Fruit fly (Drosophila melanogaster) whole organism, embryonic: ENCODE measurements around the gene Pk34A.

Experiments used
- Antp ChIP-seq: fragments of 200-800 bp; sonication (Bioruptor generic); optimal IDR thresholded peaks from 3 replicates; lab custom pipeline; 2016; ENCODE audit warnings: missing biosample characterization, missing genetic modification characterization
- B-H1 ChIP-seq: fragments of 200-800 bp; sonication (Bioruptor generic); IDR thresholded peaks from 3 replicates; pipeline ENCODE4 v1.3.6; 2022; ENCODE audit warnings: missing biosample characterization, missing genetic modification characterization
- Blimp-1 ChIP-seq: fragments of 200-800 bp; sonication (Bioruptor generic); optimal IDR thresholded peaks from 3 replicates; lab custom pipeline; 2018; ENCODE audit warnings: missing biosample characterization, missing genetic modification characterization, mild to moderate bottlenecking, moderate library complexity, missing genetic modification reagents
- BtbVII ChIP-seq: fragments of 200-800 bp; sonication (Bioruptor generic); optimal IDR thresholded peaks from 3 replicates; lab custom pipeline; 2017; ENCODE audit warnings: missing biosample characterization, mild to moderate bottlenecking, missing genetic modification characterization
- CG1024 ChIP-seq: fragments of 200-800 bp; sonication (Bioruptor generic); IDR thresholded peaks from 2 replicates; pipeline ENCODE4 v1.3.6; 2022; ENCODE audit warnings: missing biosample characterization, missing genetic modification characterization
- CG10366 ChIP-seq: fragments of 200-800 bp; sonication (Bioruptor generic); IDR thresholded peaks from 2 replicates; pipeline ENCODE4 v1.3.6; 2022; ENCODE audit warnings: missing biosample characterization, missing genetic modification characterization
- CG11085 ChIP-seq: fragments of 200-800 bp; sonication (Bioruptor generic); IDR thresholded peaks from 2 replicates; pipeline ENCODE4 v1.3.6; 2022; ENCODE audit warnings: missing biosample characterization, missing genetic modification characterization
- CG11398 ChIP-seq: fragments of 200-800 bp; sonication (Bioruptor generic); optimal IDR thresholded peaks from 2 replicates; lab custom pipeline; 2016; ENCODE audit warnings: missing biosample characterization, missing genetic modification characterization
- CG11456 ChIP-seq: fragments of 200-800 bp; sonication (Bioruptor generic); IDR thresholded peaks from 3 replicates; pipeline ENCODE4 v1.3.6; 2022; ENCODE audit warnings: missing biosample characterization, missing genetic modification characterization
- CG13287 ChIP-seq: fragments of 200-800 bp; sonication (Bioruptor generic); IDR thresholded peaks from 2 replicates; pipeline ENCODE4 v1.3.6; 2022; ENCODE audit warnings: missing biosample characterization, missing genetic modification characterization; ENCODE audit not compliant: partially characterized antibody
- CG14710 ChIP-seq: fragments of 200-800 bp; sonication (Bioruptor generic); optimal IDR thresholded peaks from 3 replicates; lab custom pipeline; 2019; ENCODE audit warnings: missing biosample characterization, mild to moderate bottlenecking, missing genetic modification characterization, moderate library complexity
- CG16813 ChIP-seq: fragments of 200-800 bp; sonication (Bioruptor generic); IDR thresholded peaks from 3 replicates; pipeline ENCODE4 v1.3.6; 2022; ENCODE audit warnings: missing biosample characterization, missing genetic modification characterization; ENCODE audit not compliant: partially characterized antibody
- CG17186 ChIP-seq: fragments of 200-800 bp; sonication (Bioruptor generic); optimal IDR thresholded peaks from 3 replicates; lab custom pipeline; 2017; ENCODE audit warnings: missing biosample characterization, missing genetic modification reagents, missing genetic modification characterization
- CG17612 ChIP-seq: fragments of 200-800 bp; sonication (Bioruptor generic); IDR thresholded peaks from 2 replicates; pipeline ENCODE4 v1.3.6; 2022; ENCODE audit warnings: missing biosample characterization, missing genetic modification characterization
- CG17829 ChIP-seq: fragments of 200-800 bp; optimal IDR thresholded peaks from 2 replicates; lab custom pipeline; 2019; ENCODE audit warnings: missing biosample characterization, mild to moderate bottlenecking, missing genetic modification characterization, moderate library complexity
- CG2199 ChIP-seq: fragments of 200-800 bp; sonication (Bioruptor generic); IDR thresholded peaks from 3 replicates; pipeline ENCODE4 v1.3.6; 2022; ENCODE audit warnings: missing biosample characterization, missing genetic modification characterization
- CG2889 ChIP-seq: fragments of 200-800 bp; sonication (Bioruptor generic); IDR thresholded peaks from 3 replicates; pipeline ENCODE4 v1.3.6; 2022; ENCODE audit warnings: missing biosample characterization, missing genetic modification characterization
- CG33557 ChIP-seq: fragments of 200-800 bp; sonication (Bioruptor generic); optimal IDR thresholded peaks from 2 replicates; lab custom pipeline; 2019; ENCODE audit warnings: missing biosample characterization, mild to moderate bottlenecking, missing genetic modification characterization, moderate library complexity
- CG34422 ChIP-seq: fragments of 200-800 bp; sonication (Bioruptor generic); IDR thresholded peaks from 3 replicates; pipeline ENCODE4 v1.3.6; 2022; ENCODE audit warnings: missing biosample characterization, missing genetic modification characterization
- CG3995 ChIP-seq: fragments of 200-800 bp; sonication (Bioruptor generic); optimal IDR thresholded peaks from 3 replicates; lab custom pipeline; 2016; ENCODE audit warnings: missing biosample characterization, missing genetic modification characterization
- CG43689 ChIP-seq: fragments of 200-800 bp; sonication (Bioruptor generic); IDR thresholded peaks from 2 replicates; pipeline ENCODE4 v1.3.6; 2022; ENCODE audit warnings: missing biosample characterization, missing genetic modification characterization
- CG4854 ChIP-seq: fragments of 200-800 bp; sonication (Bioruptor generic); optimal IDR thresholded peaks from 2 replicates; lab custom pipeline; 2016; ENCODE audit warnings: missing biosample characterization, missing genetic modification characterization, inconsistent platforms
- CG6272 ChIP-seq: fragments of 200-800 bp; sonication (Bioruptor generic); IDR thresholded peaks from 2 replicates; pipeline ENCODE4 v1.3.6; 2022; ENCODE audit warnings: missing biosample characterization, missing genetic modification characterization
- CG7357 ChIP-seq: fragments of 200-800 bp; sonication (Bioruptor generic); IDR thresholded peaks from 3 replicates; pipeline ENCODE4 v1.3.6; 2022; ENCODE audit warnings: missing biosample characterization, missing genetic modification characterization
- CG7745 ChIP-seq: fragments of 200-800 bp; sonication (Bioruptor generic); optimal IDR thresholded peaks from 2 replicates; lab custom pipeline; 2018; ENCODE audit warnings: missing biosample characterization, mild to moderate bottlenecking, missing genetic modification characterization, moderate library complexity
- Dfd ChIP-seq, 2 experiments: fragments of >200 bp; optimal IDR thresholded peaks; 2 replicates each; lab custom pipeline; 2017; ENCODE audit warnings: missing biosample characterization in 2 of 2, missing genetic modification characterization in 2 of 2
- Doc2 ChIP-seq: fragments of 200-800 bp; sonication (Bioruptor generic); IDR thresholded peaks from 2 replicates; pipeline ENCODE4 v1.3.6; 2022; ENCODE audit warnings: missing biosample characterization, missing genetic modification characterization
- Lpt ChIP-seq: fragments of >200 bp; optimal IDR thresholded peaks from 2 replicates; lab custom pipeline; 2018; ENCODE audit warnings: missing biosample characterization, missing genetic modification characterization
- MESR4 ChIP-seq: fragments of 200-800 bp; sonication (Bioruptor generic); optimal IDR thresholded peaks from 2 replicates; lab custom pipeline; 2018; ENCODE audit warnings: missing biosample characterization, mild to moderate bottlenecking, missing genetic modification characterization, moderate library complexity
- Sin3A ChIP-seq: fragments of >200 bp; optimal IDR thresholded peaks from 2 replicates; lab custom pipeline; 2018
- Trl ChIP-seq, 3 experiments: fragments of >200 bp in 2 of 3; fragments of 200-800 bp in 1 of 3; sonication (Bioruptor generic) in 1 of 3; optimal IDR thresholded peaks; 2 replicates in 1 of 3; 3 replicates in 2 of 3; lab custom pipeline; 2016 to 2017; ENCODE audit warnings: missing biosample characterization in 1 of 3, missing genetic modification characterization in 1 of 3
- ara ChIP-seq: fragments of 200-800 bp; sonication (Bioruptor generic); IDR thresholded peaks from 2 replicates; pipeline ENCODE4 v1.3.6; 2022; ENCODE audit warnings: missing biosample characterization, missing genetic modification characterization
- bab2 ChIP-seq: fragments of 200-800 bp; sonication (Bioruptor generic); optimal IDR thresholded peaks from 2 replicates; lab custom pipeline; 2016; ENCODE audit warnings: missing biosample characterization, missing genetic modification characterization
- cad ChIP-seq: fragments of >200 bp; optimal IDR thresholded peaks from 2 replicates; lab custom pipeline; 2017; ENCODE audit warnings: missing biosample characterization, missing genetic modification characterization
- cato ChIP-seq: fragments of 200-800 bp; sonication (Bioruptor generic); optimal IDR thresholded peaks from 2 replicates; lab custom pipeline; 2016; ENCODE audit warnings: missing biosample characterization, missing genetic modification characterization, borderline replicate concordance
- chm ChIP-seq: fragments of 200-800 bp; sonication (Bioruptor generic); IDR thresholded peaks from 2 replicates; pipeline ENCODE4 v1.3.6; 2022; ENCODE audit warnings: missing biosample characterization, missing genetic modification characterization
- dati ChIP-seq: fragments of 200-800 bp; sonication (Bioruptor generic); IDR thresholded peaks from 2 replicates; pipeline ENCODE4 v1.3.6; 2022; ENCODE audit warnings: missing biosample characterization, missing genetic modification characterization
- dimm ChIP-seq: fragments of 200-800 bp; sonication (Bioruptor generic); IDR thresholded peaks from 2 replicates; pipeline ENCODE4 v1.3.6; 2022; ENCODE audit warnings: missing biosample characterization, missing genetic modification characterization
- dm ChIP-seq: fragments of 200-800 bp; sonication (Bioruptor generic); optimal IDR thresholded peaks from 3 replicates; lab custom pipeline; 2016; ENCODE audit warnings: missing biosample characterization, missing genetic modification characterization
- dpn ChIP-seq, 2 experiments: fragments of 200-800 bp; sonication (Bioruptor generic); optimal IDR thresholded peaks; 3 replicates each; lab custom pipeline; 2016; ENCODE audit warnings: missing biosample characterization in 2 of 2, missing genetic modification characterization in 2 of 2
- gcm ChIP-seq: fragments of 200-800 bp; sonication (Bioruptor generic); optimal IDR thresholded peaks from 2 replicates; lab custom pipeline; 2019; ENCODE audit warnings: missing biosample characterization, mild to moderate bottlenecking, missing genetic modification characterization, moderate library complexity
- gsb-n ChIP-seq: fragments of 200-800 bp; sonication (Bioruptor generic); optimal IDR thresholded peaks from 3 replicates; lab custom pipeline; 2018; ENCODE audit warnings: missing biosample characterization, mild to moderate bottlenecking, missing genetic modification characterization
- lilli ChIP-seq: fragments of 200-800 bp; sonication (Bioruptor generic); optimal IDR thresholded peaks from 3 replicates; lab custom pipeline; 2016; ENCODE audit warnings: missing biosample characterization, missing genetic modification characterization
- lmd ChIP-seq: fragments of 200-800 bp; sonication (Bioruptor generic); IDR thresholded peaks from 2 replicates; pipeline ENCODE4 v1.3.6; 2022; ENCODE audit warnings: missing biosample characterization, missing genetic modification characterization
- lola ChIP-seq, 3 experiments: fragments of >200 bp in 2 of 3; fragments of 200-800 bp in 1 of 3; sonication (Bioruptor generic) in 1 of 3; optimal IDR thresholded peaks; 2 replicates each; lab custom pipeline; 2017 to 2019; ENCODE audit warnings: missing biosample characterization in 3 of 3, missing genetic modification characterization in 3 of 3, mild to moderate bottlenecking in 1 of 3, moderate library complexity in 1 of 3
- mam ChIP-seq: fragments of 200-800 bp; sonication (Bioruptor generic); optimal IDR thresholded peaks from 3 replicates; lab custom pipeline; 2016; ENCODE audit warnings: missing biosample characterization, missing genetic modification characterization
- mirr ChIP-seq: fragments of 200-800 bp; sonication (Bioruptor generic); optimal IDR thresholded peaks from 3 replicates; lab custom pipeline; 2018; ENCODE audit warnings: missing biosample characterization, mild to moderate bottlenecking, missing genetic modification characterization
- salm ChIP-seq: fragments of 200-800 bp; sonication (Bioruptor generic); optimal IDR thresholded peaks from 2 replicates; lab custom pipeline; 2018; ENCODE audit warnings: missing biosample characterization, mild to moderate bottlenecking, missing genetic modification characterization
- slp2 ChIP-seq: fragments of 200-800 bp; sonication (Bioruptor generic); optimal IDR thresholded peaks from 2 replicates; lab custom pipeline; 2016; ENCODE audit warnings: missing biosample characterization, missing genetic modification characterization
- sob ChIP-seq: fragments of 200-800 bp; sonication (Bioruptor generic); IDR thresholded peaks from 2 replicates; pipeline ENCODE4 v1.3.6; 2022; ENCODE audit warnings: missing biosample characterization, missing genetic modification characterization
- ssp ChIP-seq: fragments of 200-800 bp; sonication (Bioruptor generic); IDR thresholded peaks from 2 replicates; pipeline ENCODE4 v1.3.6; 2022; ENCODE audit warnings: missing biosample characterization, missing genetic modification characterization
- stwl ChIP-seq: fragments of 200-800 bp; sonication (Bioruptor generic); optimal IDR thresholded peaks from 3 replicates; lab custom pipeline; 2018; ENCODE audit warnings: missing biosample characterization, mild to moderate bottlenecking, missing genetic modification characterization, moderate library complexity
- ttk ChIP-seq: fragments of 200-800 bp; sonication (Bioruptor generic); IDR thresholded peaks from 2 replicates; pipeline ENCODE4 v2.1.2; 2022; ENCODE audit warnings: missing biosample characterization, missing genetic modification characterization

The Pk34A gene

dm6 chr2L:13179095-13179494 lies 20.5 kb downstream of the Pk34A start, which contains the start of gene Alg7 (continued):
- no peak for TF ChIP-seq ara
- no peak for TF ChIP-seq ssp (GFP tag; lab: Robert Waterston, UW)
- TF ChIP-seq MESR4 (GFP tag; lab: Kevin White, UChicago): peak; percentile 51
- no peak for TF ChIP-seq gcm (GFP tag; lab: Kevin White, UChicago)
- no peak for TF ChIP-seq mirr (GFP tag; lab: Kevin White, UChicago)
- TF ChIP-seq gsb-n (tag; lab: Kevin White, UChicago): no peak
- no peak for TF ChIP-seq sob
- TF ChIP-seq CG14710 (tag; lab: Kevin White, UChicago): peak; percentile 19
- no peak for TF ChIP-seq dimm (GFP tag; lab: Robert Waterston, UW)
- TF ChIP-seq CG34422 (GFP tag; lab: Robert Waterston, UW): peak; percentile 55; the same call in 1 of the 3 replicates
- TF ChIP-seq chm (GFP tag; lab: Robert Waterston, UW): no peak
- no peak for TF ChIP-seq CG33557 (GFP tag; lab: Kevin White, UChicago)
- TF ChIP-seq CG4854: no peak
- no peak for TF ChIP-seq CG17829 (tag; lab: Kevin White, UChicago)
- no peak for TF ChIP-seq cato (GFP tag; lab: Kevin White, UChicago)
- no peak for TF ChIP-seq CG11456 (GFP tag; lab: Robert Waterston, UW)
- no peak for TF ChIP-seq CG10366
- TF ChIP-seq stwl (tag; lab: Kevin White, UChicago): peak; percentile 16
- no peak for TF ChIP-seq Lpt (GFP tag; lab: Kevin White, UChicago)
- TF ChIP-seq Sin3A (lab: Kevin White, UChicago): peak; percentile 1
- no peak for TF ChIP-seq lola (GFP tag; optimal IDR thresholded peaks at IDR 0.05; lab: Kevin White, UChicago)
- no peak for TF ChIP-seq CG11398
- no peak for TF ChIP-seq cad
- TF ChIP-seq CG17612 (GFP tag; lab: Robert Waterston, UW): no peak
- no peak for TF ChIP-seq CG1024
- no peak for TF ChIP-seq ttk (GFP tag; lab: Robert Waterston, UW)
- no peak for TF ChIP-seq mam (GFP tag; lab: Kevin White, UChicago)
- no peak for TF ChIP-seq CG7357
- no peak for TF ChIP-seq CG3995 (GFP tag; lab: Kevin White, UChicago)
- no peak for TF ChIP-seq dpn (GFP tag; optimal IDR thresholded peaks at IDR 0.05; lab: Kevin White, UChicago)
- no peak for TF ChIP-seq CG17186
- no peak for TF ChIP-seq CG2889
- TF ChIP-seq CG13287 (GFP tag; lab: Robert Waterston, UW): peak; percentile 50
- no peak for TF ChIP-seq Blimp-1 (GFP tag; lab: Kevin White, UChicago)
- no peak for TF ChIP-seq slp2
- TF ChIP-seq CG43689 (GFP tag; lab: Robert Waterston, UW): no peak
- no peak for TF ChIP-seq CG6272 (GFP tag; lab: Robert Waterston, UW)
- no peak for TF ChIP-seq CG7745 (tag; lab: Kevin White, UChicago)
- TF ChIP-seq Trl (optimal IDR thresholded peaks at IDR 0.05; lab: Kevin White, UChicago): no peak
- no peak for TF ChIP-seq Trl (GFP tag; optimal IDR thresholded peaks at IDR 0.05; lab: Kevin White, UChicago)
- no peak for TF ChIP-seq dm (GFP tag; lab: Kevin White, UChicago)
- no peak for TF ChIP-seq CG16813 (GFP tag; lab: Robert Waterston, UW)
- TF ChIP-seq BtbVII (GFP tag; lab: Kevin White, UChicago): no peak
- no peak for TF ChIP-seq bab2 (GFP tag; lab: Kevin White, UChicago)
- TF ChIP-seq dati: no peak
- TF ChIP-seq CG2199: no peak
- no peak for TF ChIP-seq Dfd (GFP tag; optimal IDR thresholded peaks at IDR 0.05; lab: Kevin White, UChicago)
- no peak for TF ChIP-seq B-H1 (GFP tag; lab: Robert Waterston, UW)
- TF ChIP-seq Antp (GFP tag; lab: Kevin White, UChicago): no peak
- no peak for TF ChIP-seq lmd (GFP tag; lab: Robert Waterston, UW)
- TF ChIP-seq Doc2: no peak
- TF ChIP-seq CG11085 (GFP tag; lab: Robert Waterston, UW): no peak
- no peak for TF ChIP-seq salm (tag; lab: Kevin White, UChicago)
- no peak for TF ChIP-seq lilli (GFP tag; lab: Kevin White, UChicago)
